Fruit fly (Drosophila melanogaster) whole organism, adult: Measurements from ENCODE around the gene Sema5c.

ENCODE experiments used
- CG11617 ChIP-seq: fragments of 200-800 bp; sonication (Bioruptor generic); optimal IDR thresholded peaks from 2 replicates; lab custom pipeline; 2017; ENCODE audit warnings: mild to moderate bottlenecking, missing biosample characterization, missing genetic modification reagents, missing genetic modification characterization
- CG12768 ChIP-seq: fragments of 200-800 bp; sonication (Bioruptor generic); optimal IDR thresholded peaks from 2 replicates; lab custom pipeline; 2017; ENCODE audit warnings: missing biosample characterization, missing genetic modification characterization, mild to moderate bottlenecking, moderate library complexity, missing genetic modification reagents
- CG14711 ChIP-seq: fragments of 200-800 bp; sonication (Bioruptor generic); optimal IDR thresholded peaks from 2 replicates; lab custom pipeline; 2018; ENCODE audit warnings: missing biosample characterization, mild to moderate bottlenecking, missing genetic modification characterization, moderate library complexity
- CG1620 ChIP-seq: fragments of 200-800 bp; sonication (Bioruptor generic); optimal IDR thresholded peaks from 2 replicates; lab custom pipeline; 2016; ENCODE audit warnings: missing biosample characterization, missing genetic modification characterization
- CG33017 ChIP-seq: fragments of 200-800 bp; sonication (Bioruptor generic); optimal IDR thresholded peaks from 2 replicates; lab custom pipeline; 2018; ENCODE audit warnings: missing biosample characterization, mild to moderate bottlenecking, missing genetic modification characterization, moderate library complexity
- CG7045 ChIP-seq: fragments of 200-800 bp; sonication (Bioruptor generic); optimal IDR thresholded peaks from 2 replicates; lab custom pipeline; 2017; ENCODE audit warnings: missing biosample characterization, mild to moderate bottlenecking, missing genetic modification characterization
- CG7101 ChIP-seq: fragments of 200-800 bp; sonication (Bioruptor generic); optimal IDR thresholded peaks from 2 replicates; lab custom pipeline; 2018; ENCODE audit warnings: missing biosample characterization, mild to moderate bottlenecking, missing genetic modification characterization, moderate library complexity
- Crg-1 ChIP-seq: fragments of 200-800 bp; sonication (Bioruptor generic); optimal IDR thresholded peaks from 2 replicates; lab custom pipeline; 2016; ENCODE audit warnings: missing biosample characterization, missing genetic modification characterization
- Mnt ChIP-seq: fragments of 200-800 bp; sonication (Bioruptor generic); optimal IDR thresholded peaks from 2 replicates; lab custom pipeline; 2016; ENCODE audit warnings: missing biosample characterization, mild to moderate bottlenecking, missing genetic modification characterization
- bab1 ChIP-seq: fragments of 200-800 bp; sonication (Bioruptor generic); optimal IDR thresholded peaks from 3 replicates; lab custom pipeline; 2019; ENCODE audit warnings: missing biosample characterization, mild to moderate bottlenecking, missing genetic modification characterization, moderate library complexity
- cnc ChIP-seq, 2 experiments: fragments of >200 bp; optimal IDR thresholded peaks; 2 replicates each; lab custom pipeline; 2017
- kay ChIP-seq: fragments of 200-800 bp; sonication (Bioruptor generic); peaks from one replicate; lab custom pipeline; 2016; ENCODE audit warnings: missing biosample characterization, missing genetic modification characterization, borderline replicate concordance
- tj ChIP-seq: fragments of 200-800 bp; sonication (Bioruptor generic); optimal IDR thresholded peaks from 3 replicates; lab custom pipeline; 2017; ENCODE audit warnings: missing biosample characterization, mild to moderate bottlenecking, missing genetic modification characterization, moderate library complexity

- TF ChIP-seq Crg-1 (GFP tag; lab: Kevin White, UChicago) (no peak), CG14711 (tag; lab: Kevin White, UChicago) (no peak), kay (GFP tag; lab: Kevin White, UChicago) (no peak), bab1 (GFP tag; lab: Kevin White, UChicago) (no peak), Mnt (GFP tag; lab: Kevin White, UChicago) (no peak), CG12768 (GFP tag; lab: Kevin White, UChicago) (no peak), CG7045 (GFP tag; lab: Kevin White, UChicago) (no peak), CG1620 (GFP tag; lab: Kevin White, UChicago) (no peak), CG11617 (GFP tag; lab: Kevin White, UChicago) (no peak), CG33017 (tag; lab: Kevin White, UChicago) (no peak), tj (GFP tag; lab: Kevin White, UChicago) (no peak), CG7101 (tag; lab: Kevin White, UChicago) (no peak), cnc (optimal IDR thresholded peaks at IDR 0.05; lab: Kevin White, UChicago) (no peak)
Measured at dm6 chr3L:12082521-12082841, 851 bp upstream of the Sema5c start.
